Worm (Caenorhabditis elegans) whole organism, midembryonic: ENCODE measurements around the gene eri-3.

Experiments used
- T22C8.4 ChIP-seq: fragments of 200-800 bp; sonication (Bioruptor generic); IDR thresholded peaks from 2 replicates; pipeline ENCODE4 v1.3.6; 2022; ENCODE audit warnings: missing genetic modification characterization, missing compliant biosample characterization
- cog-1 ChIP-seq: sonication (generic microtip); optimal IDR thresholded peaks from 2 replicates; lab custom pipeline; 2016; ENCODE audit warnings: missing genetic modification characterization, missing compliant biosample characterization
- flt-1 ChIP-seq: fragments of 200-800 bp; sonication (Bioruptor generic); IDR thresholded peaks from 2 replicates; pipeline ENCODE4 v1.3.6; 2022; ENCODE audit warnings: missing genetic modification characterization, missing compliant biosample characterization
- klf-2 ChIP-seq: fragments of 200-800 bp; sonication (Bioruptor generic); conservative IDR thresholded peaks from 2 replicates; pipeline ENCODE4 v1.3.6; 2022; ENCODE audit warnings: missing genetic modification reagents, missing genetic modification characterization, missing compliant biosample characterization
- med-1 ChIP-seq: sonication (generic microtip); optimal IDR thresholded peaks from 2 replicates; lab custom pipeline; 2017; ENCODE audit warnings: missing genetic modification characterization, mild to moderate bottlenecking, missing compliant biosample characterization, antibody characterized with exemption, missing genetic modification reagents; ENCODE audit not compliant: insufficient read depth
- ref-1 ChIP-seq: fragments of 200-800 bp; sonication (Bioruptor generic); conservative IDR thresholded peaks from 2 replicates; pipeline ENCODE4 v1.3.6; 2022; ENCODE audit warnings: missing genetic modification reagents, missing genetic modification characterization, missing compliant biosample characterization
- tab-1 ChIP-seq: fragments of 200-800 bp; sonication (Bioruptor generic); IDR thresholded peaks from 2 replicates; pipeline ENCODE4 v1.3.6; 2022; ENCODE audit warnings: missing genetic modification characterization, missing compliant biosample characterization
- ztf-23 ChIP-seq: fragments of 200-800 bp; sonication (Bioruptor generic); IDR thresholded peaks from 2 replicates; pipeline ENCODE4 v1.3.6; 2022; ENCODE audit warnings: missing genetic modification reagents, missing genetic modification characterization, missing compliant biosample characterization
- ztf-29 ChIP-seq: fragments of 200-800 bp; sonication (Bioruptor generic); IDR thresholded peaks from 2 replicates; pipeline ENCODE4 v1.3.6; 2022; ENCODE audit warnings: missing genetic modification reagents, missing genetic modification characterization, missing compliant biosample characterization

The eri-3 gene

DNA sequence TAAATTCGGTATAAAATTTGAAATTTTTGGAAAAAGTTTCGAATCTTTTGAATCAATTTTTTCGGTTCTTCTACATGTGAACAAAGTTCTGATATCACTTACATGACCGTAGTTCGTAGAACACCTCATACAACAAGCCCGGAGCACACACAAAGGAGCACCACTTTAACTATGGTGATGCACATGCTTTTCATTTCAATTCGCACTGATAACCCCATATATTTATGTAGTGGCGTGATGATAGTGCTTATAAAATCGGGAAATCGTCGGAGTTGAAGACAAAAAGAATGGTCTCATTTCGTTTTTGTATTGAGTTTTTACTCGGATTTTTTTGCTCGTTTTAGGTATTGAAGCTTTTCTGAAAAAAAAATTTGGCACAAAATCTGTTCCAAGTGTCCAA, 17.4 kb downstream of the eri-3 start, which contains the start of gene W09B6.4:
Gene W09B6.4, minus strand, starts transcription at position 151 of the 400 bp plus-strand sequence.
- TF ChIP-seq cog-1 (tag; lab: Kevin White, UChicago) (no peak), ref-1 (GFP tag; lab: Robert Waterston, UW) (no peak), ztf-23 (no peak), T22C8.4 (GFP tag; lab: Robert Waterston, UW) (no peak), tab-1 (no peak), klf-2 (no peak), med-1 (GFP tag; lab: Kevin White, UChicago) (no peak), flt-1 (no peak), ztf-29 (GFP tag; lab: Robert Waterston, UW) (no peak)

DNA sequence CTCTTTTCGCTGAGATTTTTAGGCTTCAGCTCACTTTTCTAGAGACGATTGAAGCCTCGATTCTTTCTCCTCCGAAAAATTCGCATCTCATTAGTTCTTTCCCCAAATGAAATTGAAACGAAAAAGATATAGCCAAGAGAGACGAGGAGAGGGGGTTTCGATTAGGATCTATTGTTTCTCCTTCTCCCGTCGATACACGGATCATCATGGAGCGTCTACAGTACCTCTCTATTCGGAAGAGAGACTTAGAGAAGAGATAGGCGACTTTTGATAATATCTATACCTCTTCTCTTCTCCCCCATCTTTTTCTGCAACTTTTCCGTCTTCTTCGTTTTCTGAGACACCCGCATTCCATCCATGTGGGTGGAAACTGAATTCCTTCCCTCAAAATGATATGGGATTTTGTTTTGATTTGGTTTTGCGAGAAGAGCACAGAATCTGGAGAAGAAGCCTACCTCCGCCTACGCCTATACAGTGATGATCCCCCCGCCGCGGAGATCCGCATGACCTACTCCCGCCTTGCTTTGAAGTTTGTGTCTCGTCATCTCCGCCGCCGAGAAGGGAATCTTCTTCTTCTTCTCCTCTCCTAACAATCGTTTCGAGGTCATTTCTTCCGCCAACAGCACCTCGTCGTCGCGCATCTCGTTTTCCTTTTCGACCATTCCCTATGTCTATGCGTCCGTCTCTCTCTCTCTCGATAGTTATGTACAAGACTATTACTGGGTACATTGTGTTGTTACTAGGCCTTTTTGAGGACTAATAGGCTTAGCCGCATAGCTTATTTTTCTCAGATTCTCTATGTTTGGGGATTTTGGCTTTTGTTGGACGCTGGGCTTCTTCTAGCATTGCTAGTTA, 18.6 kb downstream of the eri-3 start:
- TF ChIP-seq cog-1 (tag; lab: Kevin White, UChicago): no peak
- TF ChIP-seq ztf-29 (GFP tag; lab: Robert Waterston, UW): no peak
- TF ChIP-seq ztf-23: no peak
- TF ChIP-seq ref-1 (GFP tag; lab: Robert Waterston, UW): no peak
- no peak for TF ChIP-seq flt-1
- no peak for TF ChIP-seq klf-2
- TF ChIP-seq tab-1: no peak
- no peak for TF ChIP-seq T22C8.4 (GFP tag; lab: Robert Waterston, UW)
- no peak for TF ChIP-seq med-1 (GFP tag; lab: Kevin White, UChicago)

DNA sequence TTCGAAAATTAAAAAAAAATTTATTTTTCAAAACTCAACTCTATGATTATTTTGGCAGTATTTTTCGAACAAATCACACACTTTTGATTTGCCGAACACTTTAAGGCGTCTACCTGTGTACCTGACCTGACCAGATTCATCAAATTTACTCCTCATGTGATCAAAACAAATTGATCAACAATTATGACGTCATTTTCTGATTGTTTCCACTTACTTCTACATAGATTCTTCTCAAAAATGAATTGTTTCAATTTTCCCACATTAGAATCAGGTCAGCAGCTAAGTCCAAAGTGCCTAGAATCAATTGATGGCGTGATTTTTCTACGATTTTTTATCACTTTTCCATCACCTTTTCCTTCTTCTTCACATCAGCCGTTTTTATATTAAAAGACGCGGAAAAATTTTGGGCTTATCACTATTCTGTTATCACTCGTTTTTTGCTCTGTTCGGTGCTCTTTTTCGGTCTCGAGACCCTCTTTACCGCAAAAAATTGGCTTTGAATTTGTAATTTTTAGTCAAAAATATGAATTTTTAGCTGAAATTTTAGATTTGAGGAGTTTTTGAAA, 19.9 kb downstream of the eri-3 start:
- no peak for TF ChIP-seq klf-2
- TF ChIP-seq ztf-23: no peak
- no peak for TF ChIP-seq flt-1
- no peak for TF ChIP-seq ztf-29 (GFP tag; lab: Robert Waterston, UW)
- no peak for TF ChIP-seq ref-1 (GFP tag; lab: Robert Waterston, UW)
- no peak for TF ChIP-seq tab-1
- TF ChIP-seq cog-1 (tag; lab: Kevin White, UChicago): no peak
- no peak for TF ChIP-seq T22C8.4 (GFP tag; lab: Robert Waterston, UW)
- no peak for TF ChIP-seq med-1 (GFP tag; lab: Kevin White, UChicago)

DNA sequence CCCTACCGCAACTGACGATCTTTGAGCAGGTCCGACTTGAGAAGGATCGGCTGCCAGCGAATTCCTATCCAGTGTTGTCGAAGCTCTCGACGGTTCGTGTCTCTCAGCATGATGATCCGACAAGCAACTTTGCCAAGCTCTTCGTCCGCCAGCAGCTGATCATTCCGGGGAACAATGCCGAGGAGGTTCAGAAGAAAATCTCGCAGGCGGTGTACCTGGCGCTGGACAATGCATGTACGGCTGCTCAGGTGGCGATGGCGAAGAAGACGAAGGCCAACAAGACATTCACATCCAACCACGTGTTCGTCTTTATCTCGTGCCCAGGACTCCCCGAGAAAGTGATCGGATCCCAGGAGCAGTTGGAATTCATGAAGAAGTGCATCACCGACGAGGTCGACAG, 26.1 kb downstream of the eri-3 start:
- TF ChIP-seq med-1 (GFP tag; lab: Kevin White, UChicago) (no peak), tab-1 (no peak), T22C8.4 (GFP tag; lab: Robert Waterston, UW) (no peak), cog-1 (tag; lab: Kevin White, UChicago) (no peak), ref-1 (GFP tag; lab: Robert Waterston, UW) (no peak), ztf-29 (GFP tag; lab: Robert Waterston, UW) (no peak), klf-2 (no peak), flt-1 (no peak), ztf-23 (no peak)

DNA sequence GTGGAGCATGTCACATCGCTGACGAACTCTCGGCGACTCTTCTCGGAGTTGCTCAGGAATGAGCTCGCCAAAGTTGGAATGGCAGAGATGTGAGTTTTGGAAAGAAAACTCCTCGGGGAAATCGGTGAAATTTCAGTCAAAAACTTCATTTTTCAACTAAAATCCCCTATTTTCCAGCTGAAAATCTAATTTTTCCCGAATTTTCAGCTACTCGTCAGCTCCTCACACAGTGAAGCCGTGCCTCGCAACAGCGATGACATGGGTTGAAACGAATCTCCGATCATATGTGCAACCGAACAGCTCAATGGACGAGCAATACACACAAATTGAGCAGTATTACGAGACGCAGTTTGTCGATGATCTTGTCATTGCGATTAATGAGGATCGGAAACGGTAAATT, 28.5 kb downstream of the eri-3 start:
- TF ChIP-seq med-1 (GFP tag; lab: Kevin White, UChicago): no peak
- no peak for TF ChIP-seq flt-1
- no peak for TF ChIP-seq T22C8.4 (GFP tag; lab: Robert Waterston, UW)
- TF ChIP-seq ztf-29 (GFP tag; lab: Robert Waterston, UW): no peak
- no peak for TF ChIP-seq klf-2
- TF ChIP-seq cog-1 (tag; lab: Kevin White, UChicago): no peak
- TF ChIP-seq ztf-23: no peak
- no peak for TF ChIP-seq tab-1

DNA sequence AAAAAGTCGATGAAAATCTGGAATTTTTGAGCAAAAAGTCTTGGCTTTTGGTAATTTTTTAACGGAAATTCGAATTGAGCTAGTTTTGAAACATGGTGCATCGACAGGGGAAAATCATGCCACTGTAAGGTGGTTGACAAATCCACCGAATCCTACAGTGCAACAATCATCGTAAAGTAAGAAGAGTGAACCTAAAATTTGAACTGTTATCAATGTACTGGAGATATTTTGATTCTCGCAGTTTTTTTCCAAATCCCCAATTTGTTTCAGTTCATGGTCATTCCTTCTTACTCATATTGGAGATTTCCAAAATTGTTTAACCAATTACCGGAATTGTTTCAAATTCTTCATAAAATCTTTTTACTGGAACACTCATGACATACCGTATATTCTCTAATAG, 29.4 kb downstream of the eri-3 start:
- TF ChIP-seq klf-2 (no peak), tab-1 (no peak), ztf-29 (GFP tag; lab: Robert Waterston, UW) (no peak), cog-1 (tag; lab: Kevin White, UChicago) (no peak), T22C8.4 (GFP tag; lab: Robert Waterston, UW) (no peak), flt-1 (no peak), ztf-23 (no peak), ref-1 (GFP tag; lab: Robert Waterston, UW) (no peak)

DNA sequence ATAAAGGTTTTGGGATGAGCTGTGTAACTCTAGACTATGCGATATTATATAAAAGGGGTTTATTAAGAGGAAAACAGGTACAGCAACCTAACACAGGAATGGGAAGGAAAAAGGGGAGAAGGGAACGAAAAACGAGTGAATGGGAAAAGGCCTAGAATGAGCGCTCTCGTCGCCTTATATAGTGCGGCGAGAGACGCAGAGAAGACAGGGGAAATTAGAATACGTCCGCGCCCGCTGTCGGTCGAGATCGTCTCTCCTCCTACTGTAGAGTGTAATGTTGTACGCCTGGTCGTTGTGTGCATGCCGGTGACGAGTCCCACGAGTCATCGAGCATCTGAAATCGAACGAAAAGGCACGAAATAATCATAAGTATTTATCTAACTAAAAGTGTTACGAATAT, 30.0 kb downstream of the eri-3 start:
- TF ChIP-seq ref-1 (GFP tag; lab: Robert Waterston, UW) (no peak; the same call in 1 of the 2 replicates), ztf-29 (GFP tag; lab: Robert Waterston, UW) (no peak), flt-1 (no peak), ztf-23 (no peak), klf-2 (no peak), tab-1 (no peak), med-1 (GFP tag; lab: Kevin White, UChicago) (no peak), cog-1 (tag; lab: Kevin White, UChicago) (no peak), T22C8.4 (GFP tag; lab: Robert Waterston, UW) (no peak)

DNA sequence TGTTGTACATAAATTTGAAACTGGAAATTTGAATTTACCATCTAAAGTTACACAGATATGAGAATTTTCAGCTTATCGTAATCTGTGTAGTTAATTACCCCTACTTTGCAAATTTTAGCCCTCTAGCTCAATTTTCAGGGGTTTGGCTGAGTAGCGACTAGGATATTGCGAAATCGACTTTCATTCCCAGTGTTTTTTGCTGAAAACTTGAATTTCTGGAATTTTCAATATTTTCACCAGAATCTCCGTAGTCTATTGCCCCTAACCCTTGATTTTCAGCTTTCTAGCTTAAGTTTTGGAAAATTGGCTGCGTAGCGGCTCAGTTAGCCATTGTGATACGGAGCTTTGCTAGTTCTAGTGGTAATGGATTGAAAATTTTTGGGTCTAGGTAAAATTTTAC, 33.8 kb downstream of the eri-3 start:
- no peak for TF ChIP-seq cog-1 (tag; lab: Kevin White, UChicago)
- no peak for TF ChIP-seq flt-1
- no peak for TF ChIP-seq T22C8.4 (GFP tag; lab: Robert Waterston, UW)
- TF ChIP-seq ztf-29 (GFP tag; lab: Robert Waterston, UW): no peak
- no peak for TF ChIP-seq med-1 (GFP tag; lab: Kevin White, UChicago)
- TF ChIP-seq ztf-23: no peak
- no peak for TF ChIP-seq klf-2
- TF ChIP-seq ref-1 (GFP tag; lab: Robert Waterston, UW): no peak

DNA sequence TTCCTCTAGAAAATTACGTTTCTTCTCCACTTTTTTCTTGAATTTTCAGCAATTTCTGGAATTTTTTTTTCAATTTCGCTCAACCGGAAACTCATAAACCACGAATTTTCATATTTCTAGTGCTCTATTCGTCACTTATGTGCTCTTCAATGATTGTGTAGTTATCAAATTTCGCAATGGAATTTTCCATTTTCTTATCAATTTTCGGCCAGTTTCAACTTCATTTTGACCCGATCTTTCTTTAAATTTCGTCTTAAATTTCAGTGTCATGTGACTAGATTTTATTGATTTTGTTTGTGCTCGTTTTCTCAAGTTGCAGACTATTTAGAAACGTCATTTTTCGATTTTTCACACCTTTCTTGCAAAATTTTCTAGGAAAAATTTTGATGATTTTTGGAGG, 36.4 kb downstream of the eri-3 start:
- TF ChIP-seq tab-1 (no peak), klf-2 (no peak), med-1 (GFP tag; lab: Kevin White, UChicago) (no peak), flt-1 (no peak), cog-1 (tag; lab: Kevin White, UChicago) (no peak), T22C8.4 (GFP tag; lab: Robert Waterston, UW) (no peak), ref-1 (GFP tag; lab: Robert Waterston, UW) (no peak), ztf-23 (no peak), ztf-29 (GFP tag; lab: Robert Waterston, UW) (no peak)
